Fruit fly (Drosophila melanogaster) whole organism, pupa: ENCODE measurements around the gene CG4161.

ENCODE experiments used
- CG13204 ChIP-seq: fragments of 200-800 bp; sonication (Bioruptor generic); optimal IDR thresholded peaks from 2 replicates; lab custom pipeline; 2018; ENCODE audit warnings: missing biosample characterization, mild to moderate bottlenecking, missing genetic modification characterization, moderate library complexity
- CG15710 ChIP-seq: fragments of 200-800 bp; sonication (Bioruptor generic); optimal IDR thresholded peaks from 2 replicates; lab custom pipeline; 2018; ENCODE audit warnings: missing biosample characterization, mild to moderate bottlenecking, missing genetic modification characterization, moderate library complexity
- CG9948 ChIP-seq: fragments of 200-800 bp; sonication (Bioruptor generic); optimal IDR thresholded peaks from 2 replicates; lab custom pipeline; 2018; ENCODE audit warnings: missing biosample characterization, mild to moderate bottlenecking, missing genetic modification characterization, moderate library complexity
- Snoo ChIP-seq: fragments of 200-800 bp; sonication (Bioruptor generic); optimal IDR thresholded peaks from 3 replicates; lab custom pipeline; 2017; ENCODE audit warnings: missing biosample characterization, mild to moderate bottlenecking, missing genetic modification characterization, inconsistent platforms
- gl ChIP-seq: fragments of 200-800 bp; sonication (Bioruptor generic); optimal IDR thresholded peaks from 2 replicates; lab custom pipeline; 2018; ENCODE audit warnings: missing biosample characterization, mild to moderate bottlenecking, missing genetic modification characterization
- rn ChIP-seq: fragments of 200-800 bp; sonication (Bioruptor generic); IDR thresholded peaks from 2 replicates; pipeline ENCODE4 v1.3.6; 2022; ENCODE audit warnings: missing biosample characterization, missing genetic modification characterization

DNA sequence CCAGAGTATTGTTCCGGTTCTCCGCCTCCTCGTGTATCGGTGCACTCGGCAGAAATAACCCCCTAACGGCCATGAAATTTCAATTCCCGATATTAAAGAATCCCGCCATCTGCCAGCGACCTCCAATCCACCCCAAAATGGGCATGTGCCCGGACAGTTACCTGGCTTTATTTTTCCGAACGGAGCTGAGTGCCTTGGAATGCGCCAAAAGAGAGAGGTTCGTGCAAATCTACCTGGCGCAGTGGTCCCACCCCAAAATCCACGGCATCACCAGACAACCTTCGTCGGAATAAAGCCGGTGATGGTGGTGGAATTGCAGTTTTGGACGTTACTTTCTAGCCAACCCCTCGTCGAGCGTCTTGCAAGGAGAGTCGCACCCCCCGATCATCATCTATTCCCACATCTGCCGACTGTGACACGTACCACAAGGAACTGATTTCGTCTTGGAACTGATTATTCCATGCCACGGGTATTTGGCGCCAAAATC lies 6.3 kb upstream of the CG4161 start:
- TF ChIP-seq gl (tag; lab: Kevin White, UChicago) (no peak), Snoo (tag; lab: Kevin White, UChicago) (no peak), CG9948 (tag; lab: Kevin White, UChicago) (no peak), CG15710 (tag; lab: Kevin White, UChicago) (no peak), CG13204 (GFP tag; lab: Kevin White, UChicago) (no peak), rn (GFP tag; lab: Robert Waterston, UW) (no peak)
